Fruit fly (Drosophila melanogaster) whole organism, larva: ENCODE results near the gene Targ1.

ENCODE experiments used
- noc ChIP-seq: fragments of 200-800 bp; sonication (Bioruptor generic); optimal IDR thresholded peaks from 3 replicates; lab custom pipeline; 2019; ENCODE audit warnings: missing biosample characterization, mild to moderate bottlenecking, missing genetic modification characterization, moderate library complexity

The Targ1 gene

dm6 chr3L:21176276-21176934 is 26.3 kb downstream of the Targ1 start:
- TF ChIP-seq noc (tag; lab: Kevin White, UChicago), result no peak

dm6 chr3L:21175531-21176271 is 27.0 kb downstream of the Targ1 start:
- TF ChIP-seq noc (tag; lab: Kevin White, UChicago), result peak; percentile 17

dm6 chr3L:21174962-21175361 is 27.7 kb downstream of the Targ1 start:
- no peak for TF ChIP-seq noc (tag; lab: Kevin White, UChicago)

- TF ChIP-seq noc (tag; lab: Kevin White, UChicago), result peak; percentile 95
These were observed 30.0 kb downstream of the Targ1 start, which contains the start of the genes chb and AsnS for dm6 chr3L:21172527-21173253. chb (plus strand) TSS chr3L:21172853. AsnS (plus strand) TSS chr3L:21173118.

dm6 chr3L:21171905-21172304 is 30.8 kb downstream of the Targ1 start, which contains the start of gene Ac78C:
Ac78C (minus strand) TSS chr3L:21171930.
- peak; percentile 93 for TF ChIP-seq noc (tag; lab: Kevin White, UChicago)
